Fruit fly (Drosophila melanogaster) whole organism, embryonic: ENCODE data around the gene CG42766.

Source experiments
- Bgb ChIP-seq: fragments of 200-800 bp; sonication (Bioruptor generic); IDR thresholded peaks from 2 replicates; pipeline ENCODE4 v1.3.6; 2022; ENCODE audit warnings: missing biosample characterization, missing genetic modification characterization; ENCODE audit not compliant: partially characterized antibody
- BtbVII ChIP-seq: fragments of 200-800 bp; sonication (Bioruptor generic); optimal IDR thresholded peaks from 3 replicates; lab custom pipeline; 2017; ENCODE audit warnings: missing biosample characterization, mild to moderate bottlenecking, missing genetic modification characterization
- Bteb2 ChIP-seq: fragments of 200-800 bp; sonication (Bioruptor generic); optimal IDR thresholded peaks from 2 replicates; lab custom pipeline; 2016; ENCODE audit warnings: missing biosample characterization, missing genetic modification characterization
- CG1024 ChIP-seq: fragments of 200-800 bp; sonication (Bioruptor generic); IDR thresholded peaks from 2 replicates; pipeline ENCODE4 v1.3.6; 2022; ENCODE audit warnings: missing biosample characterization, missing genetic modification characterization
- CG10267 ChIP-seq: fragments of 200-800 bp; sonication (Bioruptor generic); optimal IDR thresholded peaks from 2 replicates; lab custom pipeline; 2018; ENCODE audit warnings: missing biosample characterization, mild to moderate bottlenecking, missing genetic modification characterization, moderate library complexity
- CG11398 ChIP-seq: fragments of 200-800 bp; sonication (Bioruptor generic); optimal IDR thresholded peaks from 2 replicates; lab custom pipeline; 2016; ENCODE audit warnings: missing biosample characterization, missing genetic modification characterization
- CG13894 ChIP-seq: fragments of 200-800 bp; sonication (Bioruptor generic); optimal IDR thresholded peaks from 3 replicates; lab custom pipeline; 2018; ENCODE audit warnings: missing biosample characterization, mild to moderate bottlenecking, missing genetic modification characterization, moderate library complexity
- CG14014 ChIP-seq: fragments of 200-800 bp; sonication (Bioruptor generic); IDR thresholded peaks from 2 replicates; pipeline ENCODE4 v1.3.6; 2022; ENCODE audit warnings: missing biosample characterization, missing genetic modification characterization
- CG14441 ChIP-seq: fragments of 200-800 bp; sonication (Bioruptor generic); IDR thresholded peaks from 2 replicates; pipeline ENCODE4 v1.3.6; 2022; ENCODE audit warnings: missing biosample characterization, missing genetic modification characterization
- CG17328 ChIP-seq: fragments of 200-800 bp; sonication (Bioruptor generic); IDR thresholded peaks from 2 replicates; pipeline ENCODE4 v1.3.6; 2022; ENCODE audit warnings: missing biosample characterization, missing genetic modification characterization
- CG18011 ChIP-seq: fragments of 200-800 bp; sonication (Bioruptor generic); optimal IDR thresholded peaks from 2 replicates; lab custom pipeline; 2017; ENCODE audit warnings: missing biosample characterization, missing genetic modification characterization, mild to moderate bottlenecking, moderate library complexity, missing genotype
- CG18262 ChIP-seq: fragments of 200-800 bp; optimal IDR thresholded peaks from 3 replicates; lab custom pipeline; 2019; ENCODE audit warnings: missing biosample characterization, mild to moderate bottlenecking, missing genetic modification characterization, moderate library complexity
- CG2889 ChIP-seq: fragments of 200-800 bp; sonication (Bioruptor generic); IDR thresholded peaks from 3 replicates; pipeline ENCODE4 v1.3.6; 2022; ENCODE audit warnings: missing biosample characterization, missing genetic modification characterization
- CG4360 ChIP-seq: fragments of 200-800 bp; sonication (Bioruptor generic); IDR thresholded peaks from 2 replicates; pipeline ENCODE4 v1.3.6; 2022; ENCODE audit warnings: missing biosample characterization, missing genetic modification characterization
- CG7987 ChIP-seq: fragments of 200-800 bp; sonication (Bioruptor generic); optimal IDR thresholded peaks from 2 replicates; lab custom pipeline; 2018; ENCODE audit warnings: missing biosample characterization, mild to moderate bottlenecking, missing genetic modification characterization, moderate library complexity
- CG8089 ChIP-seq: fragments of 200-800 bp; sonication (Bioruptor generic); optimal IDR thresholded peaks from 3 replicates; lab custom pipeline; 2016; ENCODE audit warnings: missing biosample characterization, missing genetic modification characterization
- CG8388 ChIP-seq: fragments of 200-800 bp; sonication (Bioruptor generic); optimal IDR thresholded peaks from 2 replicates; lab custom pipeline; 2019; ENCODE audit warnings: missing biosample characterization, mild to moderate bottlenecking, missing genetic modification characterization, moderate library complexity
- Dp ChIP-seq: fragments of 200-800 bp; sonication (Bioruptor generic); optimal IDR thresholded peaks from 2 replicates; lab custom pipeline; 2018; ENCODE audit warnings: missing biosample characterization, mild to moderate bottlenecking, missing genetic modification characterization, moderate library complexity
- E2f2 ChIP-seq: fragments of 200-800 bp; sonication (Bioruptor generic); IDR thresholded peaks from 2 replicates; pipeline ENCODE4 v1.3.6; 2022; ENCODE audit warnings: missing biosample characterization, missing genetic modification characterization
- HLH4C ChIP-seq: fragments of 200-800 bp; sonication (Bioruptor generic); IDR thresholded peaks from 3 replicates; pipeline ENCODE4 v1.3.6; 2022; ENCODE audit warnings: missing biosample characterization, missing genetic modification characterization; ENCODE audit not compliant: partially characterized antibody
- HLHmδ ChIP-seq: fragments of 200-800 bp; sonication (Bioruptor generic); optimal IDR thresholded peaks from 2 replicates; lab custom pipeline; 2018; ENCODE audit warnings: missing biosample characterization, mild to moderate bottlenecking, missing genetic modification characterization, moderate library complexity
- HmgD ChIP-seq: fragments of 200-800 bp; sonication (Bioruptor generic); optimal IDR thresholded peaks from 3 replicates; lab custom pipeline; 2016; ENCODE audit warnings: missing biosample characterization, missing genetic modification characterization
- Hr51 ChIP-seq, 2 experiments: fragments of 200-800 bp; sonication (Bioruptor generic); optimal IDR thresholded peaks; 2 replicates in 1 of 2; 3 replicates in 1 of 2; lab custom pipeline; 2016 to 2018; ENCODE audit warnings: missing biosample characterization in 2 of 2, missing genetic modification characterization in 2 of 2, mild to moderate bottlenecking in 1 of 2, moderate library complexity in 1 of 2
- Lim3 ChIP-seq: fragments of 200-800 bp; sonication (Bioruptor generic); IDR thresholded peaks from 2 replicates; pipeline ENCODE4 v1.3.6; 2022; ENCODE audit warnings: missing biosample characterization, missing genetic modification characterization
- Mes4 ChIP-seq: fragments of 200-800 bp; sonication (Bioruptor generic); optimal IDR thresholded peaks from 2 replicates; lab custom pipeline; 2016; ENCODE audit warnings: missing biosample characterization, missing genetic modification characterization
- NC2α ChIP-seq: fragments of 200-800 bp; sonication (Bioruptor generic); optimal IDR thresholded peaks from 2 replicates; lab custom pipeline; 2016; ENCODE audit warnings: missing biosample characterization, missing genetic modification characterization
- Sin3A ChIP-seq: fragments of >200 bp; optimal IDR thresholded peaks from 2 replicates; lab custom pipeline; 2018
- Sox100B ChIP-seq: fragments of 200-800 bp; sonication (Bioruptor generic); optimal IDR thresholded peaks from 3 replicates; lab custom pipeline; 2018; ENCODE audit warnings: missing biosample characterization, mild to moderate bottlenecking, missing genetic modification characterization
- Ssrp ChIP-seq: fragments of 200-800 bp; sonication (Bioruptor generic); optimal IDR thresholded peaks from 2 replicates; lab custom pipeline; 2018; ENCODE audit warnings: missing biosample characterization, mild to moderate bottlenecking, missing genetic modification characterization, moderate library complexity
- YL-1 ChIP-seq: fragments of 200-800 bp; sonication (Bioruptor generic); optimal IDR thresholded peaks from 3 replicates; lab custom pipeline; 2017; ENCODE audit warnings: missing biosample characterization, mild to moderate bottlenecking, missing genetic modification characterization
- ara ChIP-seq: fragments of 200-800 bp; sonication (Bioruptor generic); IDR thresholded peaks from 2 replicates; pipeline ENCODE4 v1.3.6; 2022; ENCODE audit warnings: missing biosample characterization, missing genetic modification characterization
- cato ChIP-seq: fragments of 200-800 bp; sonication (Bioruptor generic); optimal IDR thresholded peaks from 2 replicates; lab custom pipeline; 2016; ENCODE audit warnings: missing biosample characterization, missing genetic modification characterization, borderline replicate concordance
- chif ChIP-seq, 2 experiments: fragments of 200-800 bp; sonication (Bioruptor generic); optimal IDR thresholded peaks; 3 replicates each; lab custom pipeline; 2016; ENCODE audit warnings: missing biosample characterization in 2 of 2, missing genetic modification characterization in 2 of 2
- corto ChIP-seq: fragments of 200-800 bp; sonication (Bioruptor generic); optimal IDR thresholded peaks from 2 replicates; lab custom pipeline; 2016; ENCODE audit warnings: missing biosample characterization, mild to moderate bottlenecking, missing genetic modification characterization, moderate library complexity
- crp ChIP-seq, 2 experiments: fragments of 200-800 bp; sonication (Bioruptor generic); optimal IDR thresholded peaks; 2 replicates in 1 of 2; 3 replicates in 1 of 2; lab custom pipeline; 2017; ENCODE audit warnings: missing biosample characterization in 2 of 2, missing genetic modification characterization in 2 of 2, mild to moderate bottlenecking in 1 of 2, moderate library complexity in 1 of 2
- dimm ChIP-seq: fragments of 200-800 bp; sonication (Bioruptor generic); IDR thresholded peaks from 2 replicates; pipeline ENCODE4 v1.3.6; 2022; ENCODE audit warnings: missing biosample characterization, missing genetic modification characterization
- en ChIP-seq: fragments of 200-800 bp; sonication (Bioruptor generic); optimal IDR thresholded peaks from 2 replicates; lab custom pipeline; 2016; ENCODE audit warnings: missing biosample characterization, missing genetic modification characterization
- gce ChIP-seq: fragments of 200-800 bp; sonication (Bioruptor generic); IDR thresholded peaks from 3 replicates; pipeline ENCODE4 v1.3.6; 2022; ENCODE audit warnings: missing biosample characterization, missing genetic modification characterization
- gcm ChIP-seq: fragments of 200-800 bp; sonication (Bioruptor generic); optimal IDR thresholded peaks from 2 replicates; lab custom pipeline; 2019; ENCODE audit warnings: missing biosample characterization, mild to moderate bottlenecking, missing genetic modification characterization, moderate library complexity
- gcm2 ChIP-seq: fragments of 200-800 bp; sonication (Bioruptor generic); optimal IDR thresholded peaks from 2 replicates; lab custom pipeline; 2016; ENCODE audit warnings: missing biosample characterization, missing genetic modification characterization
- gfzf ChIP-seq: fragments of 200-800 bp; sonication (Bioruptor generic); optimal IDR thresholded peaks from 2 replicates; lab custom pipeline; 2016; ENCODE audit warnings: missing biosample characterization, mild to moderate bottlenecking, missing genetic modification characterization, moderate library complexity
- gsb ChIP-seq: fragments of 200-800 bp; sonication (Bioruptor generic); IDR thresholded peaks from 2 replicates; pipeline ENCODE4 v1.3.6; 2022; ENCODE audit warnings: missing biosample characterization, missing genetic modification characterization
- gt ChIP-seq: fragments of 200-800 bp; sonication (Bioruptor generic); IDR thresholded peaks from 2 replicates; pipeline ENCODE4 v1.3.6; 2022; ENCODE audit warnings: missing biosample characterization, missing genetic modification characterization
- nau ChIP-seq: fragments of 200-800 bp; sonication (Bioruptor generic); optimal IDR thresholded peaks from 3 replicates; lab custom pipeline; 2017; ENCODE audit warnings: missing biosample characterization, mild to moderate bottlenecking, missing genetic modification characterization, missing genetic modification reagents
- nerfin-1 ChIP-seq: fragments of 200-800 bp; sonication (Bioruptor generic); optimal IDR thresholded peaks from 3 replicates; lab custom pipeline; 2019; ENCODE audit warnings: missing biosample characterization, mild to moderate bottlenecking, missing genetic modification characterization, moderate library complexity
- oc ChIP-seq: fragments of 200-800 bp; sonication (Bioruptor generic); optimal IDR thresholded peaks from 2 replicates; lab custom pipeline; 2018; ENCODE audit warnings: missing biosample characterization, mild to moderate bottlenecking, missing genetic modification characterization, moderate library complexity
- schlank ChIP-seq: fragments of 200-800 bp; sonication (Bioruptor generic); optimal IDR thresholded peaks from 2 replicates; lab custom pipeline; 2018; ENCODE audit warnings: missing biosample characterization, mild to moderate bottlenecking, missing genetic modification characterization
- toy ChIP-seq: fragments of 200-800 bp; sonication (Bioruptor generic); IDR thresholded peaks from 2 replicates; pipeline ENCODE4 v1.3.6; 2022; ENCODE audit warnings: missing biosample characterization, missing genetic modification characterization
- wdn ChIP-seq: fragments of 200-800 bp; sonication (Bioruptor generic); IDR thresholded peaks from 2 replicates; pipeline ENCODE4 v1.3.6; 2022; ENCODE audit warnings: missing biosample characterization, missing genetic modification characterization
- wek ChIP-seq: fragments of 200-800 bp; sonication (Bioruptor generic); optimal IDR thresholded peaks from 3 replicates; lab custom pipeline; 2018; ENCODE audit warnings: missing biosample characterization, mild to moderate bottlenecking, missing genetic modification characterization, moderate library complexity
- zf30C ChIP-seq: fragments of 200-800 bp; sonication (Bioruptor generic); optimal IDR thresholded peaks from 3 replicates; lab custom pipeline; 2018; ENCODE audit warnings: missing biosample characterization, mild to moderate bottlenecking, missing genetic modification characterization

CG42766 gene

DNA sequence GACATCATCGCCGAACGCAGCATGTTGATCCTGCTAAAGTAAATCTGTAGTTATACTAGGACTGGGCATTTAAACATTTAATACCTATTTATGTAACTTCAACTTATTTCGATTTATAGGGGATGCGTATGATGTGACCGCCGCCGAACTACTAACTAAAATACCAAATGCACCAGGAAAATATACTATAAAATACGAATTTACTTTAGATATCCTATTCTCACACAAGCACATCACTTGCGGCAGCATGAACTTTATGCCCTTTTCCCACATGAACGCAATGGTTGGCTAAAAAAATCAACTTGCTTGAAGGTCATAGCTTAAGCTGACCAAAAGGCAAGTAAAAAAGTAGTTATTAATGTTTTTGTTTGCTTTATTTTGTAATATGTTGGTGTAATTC, 10.0 kb downstream of the CG42766 start, which contains the start of gene ND-20 (continued):
- TF ChIP-seq CG18262 (no peak), toy (GFP tag; lab: Robert Waterston, UW) (no peak), gcm2 (GFP tag; lab: Kevin White, UChicago) (no peak), Bgb (GFP tag; lab: Robert Waterston, UW) (no peak), en (GFP tag; lab: Kevin White, UChicago) (no peak), HLHmδ (GFP tag; lab: Kevin White, UChicago) (no peak), CG17328 (no peak), HLH4C (GFP tag; lab: Robert Waterston, UW) (no peak), YL-1 (GFP tag; lab: Kevin White, UChicago) (peak; percentile 61), Sin3A (lab: Kevin White, UChicago) (peak; percentile 23), Lim3 (GFP tag; lab: Robert Waterston, UW) (no peak), CG13894 (tag; lab: Kevin White, UChicago) (no peak), HmgD (GFP tag; lab: Kevin White, UChicago) (peak; percentile 38), nerfin-1 (tag; lab: Kevin White, UChicago) (no peak), Ssrp (tag; lab: Kevin White, UChicago) (peak; percentile 0), Hr51 (GFP tag; optimal IDR thresholded peaks at IDR 0.05; lab: Kevin White, UChicago) (no peak), CG14441 (GFP tag; lab: Robert Waterston, UW) (peak; percentile 28; the same call in 1 of the 2 replicates), corto (GFP tag; lab: Kevin White, UChicago) (no peak), CG10267 (tag; lab: Kevin White, UChicago) (peak; percentile 26), CG4360 (GFP tag; lab: Robert Waterston, UW) (no peak), Dp (GFP tag; lab: Kevin White, UChicago) (peak; percentile 21), gfzf (peak; percentile 86), CG1024 (peak; percentile 89), wek (no peak), ara (GFP tag; lab: Robert Waterston, UW) (no peak), Bteb2 (GFP tag; lab: Kevin White, UChicago) (peak; percentile 9), dimm (no peak), CG18011 (GFP tag; lab: Kevin White, UChicago) (no peak), schlank (no peak), BtbVII (GFP tag; lab: Kevin White, UChicago) (no peak), E2f2 (GFP tag; lab: Robert Waterston, UW) (peak; percentile 28; the same call in 1 of the 2 replicates), nau (no peak), wdn (GFP tag; lab: Robert Waterston, UW) (peak; percentile 26; the same call in 1 of the 2 replicates), gce (no peak), Mes4 (GFP tag; lab: Kevin White, UChicago) (no peak), Sox100B (GFP tag; lab: Kevin White, UChicago) (no peak), CG2889 (no peak), gcm (GFP tag; lab: Kevin White, UChicago) (peak; percentile 13), oc (tag; lab: Kevin White, UChicago) (no peak), CG14014 (GFP tag; lab: Robert Waterston, UW) (no peak), crp (GFP tag; optimal IDR thresholded peaks at IDR 0.05; lab: Kevin White, UChicago) (peak in 1 of 2 experiments; percentile 13), CG8388 (no peak), CG8089 (GFP tag; lab: Kevin White, UChicago) (no peak), gsb (GFP tag; lab: Robert Waterston, UW) (no peak), CG7987 (GFP tag; lab: Kevin White, UChicago) (no peak), cato (GFP tag; lab: Kevin White, UChicago) (no peak), gt (GFP tag; lab: Robert Waterston, UW) (no peak), NC2α (GFP tag; lab: Kevin White, UChicago) (no peak), zf30C (GFP tag; lab: Kevin White, UChicago) (no peak), chif (GFP tag; optimal IDR thresholded peaks at IDR 0.05; lab: Kevin White, UChicago) (no peak), CG11398 (GFP tag; lab: Kevin White, UChicago) (no peak)
